Fruit fly (Drosophila melanogaster) whole organism, adult: ENCODE measurements around the gene CG33252.

Experiments
- CG11617 ChIP-seq: fragments of 200-800 bp; sonication (Bioruptor generic); optimal IDR thresholded peaks from 2 replicates; lab custom pipeline; 2017; ENCODE audit warnings: mild to moderate bottlenecking, missing biosample characterization, missing genetic modification reagents, missing genetic modification characterization
- CG12768 ChIP-seq: fragments of 200-800 bp; sonication (Bioruptor generic); optimal IDR thresholded peaks from 2 replicates; lab custom pipeline; 2017; ENCODE audit warnings: missing biosample characterization, missing genetic modification characterization, mild to moderate bottlenecking, moderate library complexity, missing genetic modification reagents
- CG33017 ChIP-seq: fragments of 200-800 bp; sonication (Bioruptor generic); optimal IDR thresholded peaks from 2 replicates; lab custom pipeline; 2018; ENCODE audit warnings: missing biosample characterization, mild to moderate bottlenecking, missing genetic modification characterization, moderate library complexity
- CG7101 ChIP-seq: fragments of 200-800 bp; sonication (Bioruptor generic); optimal IDR thresholded peaks from 2 replicates; lab custom pipeline; 2018; ENCODE audit warnings: missing biosample characterization, mild to moderate bottlenecking, missing genetic modification characterization, moderate library complexity
- cic ChIP-seq: fragments of 200-800 bp; sonication (Bioruptor generic); optimal IDR thresholded peaks from 2 replicates; lab custom pipeline; 2017; ENCODE audit warnings: missing biosample characterization, mild to moderate bottlenecking, missing genetic modification characterization, moderate library complexity
- pad ChIP-seq: fragments of 200-800 bp; sonication (Bioruptor generic); optimal IDR thresholded peaks from 3 replicates; lab custom pipeline; 2017; ENCODE audit warnings: missing biosample characterization, missing genetic modification characterization, mild to moderate bottlenecking, moderate library complexity, missing genetic modification reagents

dm6 chrX:16942735-16943514 is 45.9 kb upstream of the CG33252 start, which contains the start of the genes CG13001 and RhoGAP15B:
- TF ChIP-seq CG11617 (GFP tag; lab: Kevin White, UChicago), result peak; percentile 5
- no peak for TF ChIP-seq CG33017 (tag; lab: Kevin White, UChicago)
- TF ChIP-seq CG12768 (GFP tag; lab: Kevin White, UChicago), result no peak
- TF ChIP-seq CG7101 (tag; lab: Kevin White, UChicago), result no peak
- TF ChIP-seq pad (GFP tag; lab: Kevin White, UChicago), result no peak
- TF ChIP-seq cic (GFP tag; lab: Kevin White, UChicago), result no peak
